Worm (Caenorhabditis elegans) whole organism, L1 larva: ENCODE measurements around the gene znf-622.

Experiments used
- C16A3.4 ChIP-seq: fragments of 150-350 bp; optimal IDR thresholded peaks from 2 replicates; lab custom pipeline; 2014; ENCODE audit warnings: missing biosample characterization, missing genetic modification characterization
- F16B12.6 ChIP-seq: fragments of 150-350 bp; optimal IDR thresholded peaks from 2 replicates; lab custom pipeline; 2014; ENCODE audit warnings: missing biosample characterization, missing genetic modification characterization
- Y116A8C.19 ChIP-seq: sonication (generic microtip); optimal IDR thresholded peaks from 2 replicates; lab custom pipeline; 2016; ENCODE audit warnings: missing compliant biosample characterization, missing genetic modification characterization, borderline replicate concordance
- alr-1 ChIP-seq: fragments of 200-800 bp; sonication (Bioruptor generic); optimal IDR thresholded peaks from 2 replicates; lab custom pipeline; 2018; ENCODE audit warnings: borderline replicate concordance, mild to moderate bottlenecking, missing genetic modification characterization, missing compliant biosample characterization
- aly-2 ChIP-seq: fragments of 150-350 bp; optimal IDR thresholded peaks from 2 replicates; lab custom pipeline; 2014; ENCODE audit warnings: missing biosample characterization, missing genetic modification characterization
- ceh-63 ChIP-seq: fragments of 200-800 bp; sonication (Bioruptor generic); optimal IDR thresholded peaks from 2 replicates; lab custom pipeline; 2018; ENCODE audit warnings: mild to moderate bottlenecking, missing genetic modification characterization, missing compliant biosample characterization
- ceh-8 ChIP-seq: fragments of 200-800 bp; sonication (Bioruptor generic); optimal IDR thresholded peaks from 2 replicates; lab custom pipeline; 2018; ENCODE audit warnings: mild to moderate bottlenecking, missing genetic modification characterization, moderate library complexity, missing compliant biosample characterization
- ceh-82 ChIP-seq, 3 experiments: fragments of 150-350 bp in 1 of 3; sonication (generic microtip) in 2 of 3; optimal IDR thresholded peaks; 2 replicates each; lab custom pipeline; 2014 to 2017; ENCODE audit warnings: missing biosample characterization in 3 of 3, missing genetic modification characterization in 3 of 3
- ces-1 ChIP-seq: fragments of 150-350 bp; optimal IDR thresholded peaks from 2 replicates; lab custom pipeline; 2014; ENCODE audit warnings: missing biosample characterization, missing genetic modification reagents, missing genetic modification characterization
- dsc-1 ChIP-seq: sonication (generic microtip); optimal IDR thresholded peaks from 2 replicates; lab custom pipeline; 2016; ENCODE audit warnings: mild to moderate bottlenecking, missing genetic modification characterization, missing compliant biosample characterization
- efl-1 ChIP-seq, 4 experiments: fragments of 150-350 bp; optimal IDR thresholded peaks in 3 of 4; peaks in 1 of 4; 1 replicate in 1 of 4; 2 replicates in 3 of 4; lab custom pipeline; 2014; ENCODE audit warnings: missing biosample characterization in 2 of 4, missing genetic modification characterization in 2 of 4, missing genetic modification reagents in 2 of 4
- efl-3 ChIP-seq: fragments of 200-800 bp; sonication (Bioruptor generic); optimal IDR thresholded peaks from 2 replicates; lab custom pipeline; 2018; ENCODE audit warnings: mild to moderate bottlenecking, missing genetic modification characterization, missing compliant biosample characterization
- elt-3 ChIP-seq, 6 experiments: fragments of 150-350 bp in 1 of 6; sonication (generic microtip); optimal IDR thresholded peaks; 2 replicates each; lab custom pipeline; 2017 to 2018; ENCODE audit warnings: missing biosample characterization in 6 of 6, missing genetic modification characterization in 6 of 6, inconsistent platforms in 1 of 6
- fkh-10 ChIP-seq: sonication (generic microtip); optimal IDR thresholded peaks from 2 replicates; lab custom pipeline; 2017; ENCODE audit warnings: missing biosample characterization, missing genetic modification reagents, missing genetic modification characterization
- fkh-4 ChIP-seq: sonication (generic microtip); optimal IDR thresholded peaks from 2 replicates; lab custom pipeline; 2016; ENCODE audit warnings: missing compliant biosample characterization, missing genetic modification characterization, borderline replicate concordance
- fkh-8 ChIP-seq: sonication (generic microtip); optimal IDR thresholded peaks from 2 replicates; lab custom pipeline; 2016; ENCODE audit warnings: mild to moderate bottlenecking, missing genetic modification characterization, missing compliant biosample characterization
- fos-1 ChIP-seq: fragments of 150-350 bp; optimal IDR thresholded peaks from 2 replicates; lab custom pipeline; 2014; ENCODE audit warnings: missing biosample characterization, missing genetic modification characterization
- hpl-2 ChIP-seq: fragments of 150-350 bp; optimal IDR thresholded peaks from 2 replicates; lab custom pipeline; 2014; ENCODE audit warnings: missing biosample characterization, missing genetic modification reagents, missing genetic modification characterization
- isw-1 ChIP-seq: fragments of 200-800 bp; sonication (Bioruptor generic); IDR thresholded peaks from 2 replicates; pipeline ENCODE4 v1.3.6; 2022; ENCODE audit warnings: missing genetic modification characterization, missing compliant biosample characterization
- lin-13 ChIP-seq: fragments of 150-350 bp; optimal IDR thresholded peaks from 2 replicates; lab custom pipeline; 2014; ENCODE audit warnings: missing biosample characterization, missing genetic modification reagents, missing genetic modification characterization
- lin-14 ChIP-seq: fragments of 200-800 bp; sonication (Bioruptor generic); optimal IDR thresholded peaks from 2 replicates; lab custom pipeline; 2018; ENCODE audit warnings: mild to moderate bottlenecking, missing genetic modification characterization, moderate library complexity, missing compliant biosample characterization
- lin-15B ChIP-seq: fragments of 150-350 bp; sonication (generic microtip); optimal IDR thresholded peaks from 3 replicates; lab custom pipeline; 2014; ENCODE audit warnings: missing biosample characterization, missing genetic modification characterization
- lin-35 ChIP-seq, 2 experiments: fragments of 150-350 bp; optimal IDR thresholded peaks; 2 replicates each; lab custom pipeline; 2014; ENCODE audit warnings: missing biosample characterization in 2 of 2, missing genetic modification characterization in 2 of 2, missing genetic modification reagents in 2 of 2
- lin-39 ChIP-seq: fragments of 150-350 bp; optimal IDR thresholded peaks from 2 replicates; lab custom pipeline; 2014; ENCODE audit warnings: missing biosample characterization, missing genetic modification reagents, missing genetic modification characterization
- mab-9 ChIP-seq: fragments of 200-800 bp; sonication (Bioruptor generic); IDR thresholded peaks from 2 replicates; pipeline ENCODE4 v1.3.6; 2022; ENCODE audit warnings: missing genetic modification reagents, missing genetic modification characterization, missing compliant biosample characterization
- mep-1 ChIP-seq: fragments of 150-350 bp; optimal IDR thresholded peaks from 2 replicates; lab custom pipeline; 2014; ENCODE audit warnings: missing biosample characterization, missing genetic modification characterization
- nhr-12 ChIP-seq: sonication (generic microtip); optimal IDR thresholded peaks from 2 replicates; lab custom pipeline; 2017; ENCODE audit warnings: missing biosample characterization, missing genetic modification characterization
- nhr-19 ChIP-seq: fragments of 200-800 bp; sonication (Bioruptor generic); conservative IDR thresholded peaks from 2 replicates; pipeline ENCODE4 v1.3.6; 2022; ENCODE audit warnings: missing genetic modification characterization, missing compliant biosample characterization
- nhr-237 ChIP-seq: fragments of 150-350 bp; optimal IDR thresholded peaks from 2 replicates; lab custom pipeline; 2014; ENCODE audit warnings: missing biosample characterization, missing genetic modification characterization
- nhr-28 ChIP-seq: fragments of 150-350 bp; optimal IDR thresholded peaks from 2 replicates; lab custom pipeline; 2014; ENCODE audit warnings: missing biosample characterization, missing genetic modification characterization
- nhr-71 ChIP-seq: sonication (generic microtip); optimal IDR thresholded peaks from 2 replicates; lab custom pipeline; 2016; ENCODE audit warnings: mild to moderate bottlenecking, missing genetic modification characterization, moderate library complexity, missing compliant biosample characterization
- nhr-77 ChIP-seq: fragments of 150-350 bp; optimal IDR thresholded peaks from 2 replicates; lab custom pipeline; 2014; ENCODE audit warnings: missing biosample characterization, missing genetic modification characterization
- nhr-85 ChIP-seq: sonication (generic microtip); peaks from one replicate; lab custom pipeline; 2016; ENCODE audit warnings: missing genetic modification characterization, inconsistent platforms, missing compliant biosample characterization
- nhr-90 ChIP-seq: sonication (generic microtip); optimal IDR thresholded peaks from 2 replicates; lab custom pipeline; 2016; ENCODE audit warnings: mild to moderate bottlenecking, missing genetic modification characterization, missing compliant biosample characterization; ENCODE audit not compliant: poor library complexity
- pag-3 ChIP-seq: sonication (generic microtip); optimal IDR thresholded peaks from 2 replicates; lab custom pipeline; 2017; ENCODE audit warnings: missing genetic modification characterization, mild to moderate bottlenecking, missing compliant biosample characterization, antibody characterized with exemption, borderline replicate concordance; ENCODE audit not compliant: insufficient read depth
- pax-3 ChIP-seq: fragments of 200-800 bp; sonication (Bioruptor generic); optimal IDR thresholded peaks from 2 replicates; lab custom pipeline; 2018; ENCODE audit warnings: mild to moderate bottlenecking, missing genetic modification characterization, moderate library complexity, missing compliant biosample characterization
- pqm-1 ChIP-seq: sonication (generic microtip); optimal IDR thresholded peaks from 3 replicates; lab custom pipeline; 2017; ENCODE audit warnings: missing biosample characterization, missing genetic modification characterization
- rnt-1 ChIP-seq: sonication (generic microtip); optimal IDR thresholded peaks from 2 replicates; lab custom pipeline; 2016; ENCODE audit warnings: mild to moderate bottlenecking, missing genetic modification characterization, moderate library complexity, missing compliant biosample characterization
- sox-4 ChIP-seq: sonication (generic microtip); optimal IDR thresholded peaks from 2 replicates; lab custom pipeline; 2016; ENCODE audit warnings: missing genetic modification characterization, missing compliant biosample characterization
- sptf-1 ChIP-seq: fragments of 150-350 bp; optimal IDR thresholded peaks from 2 replicates; lab custom pipeline; 2014; ENCODE audit warnings: missing biosample characterization, missing genetic modification characterization
- sup-37 ChIP-seq: fragments of 200-800 bp; sonication (Bioruptor generic); optimal IDR thresholded peaks from 2 replicates; lab custom pipeline; 2018; ENCODE audit warnings: mild to moderate bottlenecking, missing genetic modification characterization, missing compliant biosample characterization
- swsn-7 ChIP-seq: sonication (generic microtip); optimal IDR thresholded peaks from 2 replicates; lab custom pipeline; 2016; ENCODE audit warnings: missing genetic modification characterization, missing compliant biosample characterization
- unc-30 ChIP-seq: sonication (generic microtip); optimal IDR thresholded peaks from 2 replicates; lab custom pipeline; 2017; ENCODE audit warnings: missing biosample characterization, missing genetic modification characterization
- unc-62 ChIP-seq: fragments of 150-350 bp; optimal IDR thresholded peaks from 2 replicates; lab custom pipeline; 2014; ENCODE audit warnings: missing biosample characterization, missing genetic modification reagents, missing genetic modification characterization
- unc-86 ChIP-seq: sonication (generic microtip); optimal IDR thresholded peaks from 2 replicates; lab custom pipeline; 2016; ENCODE audit warnings: missing genetic modification characterization, missing compliant biosample characterization
- vab-15 ChIP-seq: sonication (generic microtip); optimal IDR thresholded peaks from 2 replicates; lab custom pipeline; 2017; ENCODE audit warnings: missing genotype, mild to moderate bottlenecking, missing genetic modification characterization, missing compliant biosample characterization
- xbp-1 ChIP-seq: sonication (generic microtip); optimal IDR thresholded peaks from 2 replicates; lab custom pipeline; 2016; ENCODE audit warnings: missing genetic modification characterization, missing compliant biosample characterization
- zip-4 ChIP-seq: fragments of 200-800 bp; sonication (Bioruptor generic); optimal IDR thresholded peaks from 2 replicates; lab custom pipeline; 2018; ENCODE audit warnings: mild to moderate bottlenecking, missing genetic modification characterization, moderate library complexity, missing compliant biosample characterization

Gene znf-622

DNA sequence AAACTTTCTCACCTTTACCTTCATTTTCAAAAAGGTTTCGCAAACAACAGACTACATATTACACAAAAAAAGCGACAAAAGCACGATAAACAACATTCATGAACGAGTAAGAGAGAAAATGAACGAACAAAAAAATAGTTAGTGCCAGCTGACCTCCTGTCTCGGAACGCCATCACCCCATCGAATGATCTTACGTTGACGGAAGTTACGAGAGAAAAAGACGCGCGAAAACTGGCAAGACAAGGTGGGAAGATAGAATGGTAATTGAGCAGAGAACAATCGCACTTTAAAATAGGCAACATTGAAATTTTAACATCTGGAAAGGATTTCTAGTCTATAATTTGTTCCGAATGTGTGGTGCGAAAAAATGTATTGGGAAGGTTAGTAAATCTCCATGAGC, 38.8 kb downstream of the znf-622 start (continued):
- TF ChIP-seq sup-37 (no peak), aly-2 (no peak), lin-14 (peak; percentile 34), nhr-90 (tag; lab: Kevin White, UChicago) (peak; percentile 14), zip-4 (GFP tag; lab: Kevin White, UChicago) (no peak), rnt-1 (tag; lab: Kevin White, UChicago) (peak; percentile 10), mep-1 (tag; lab: Kevin White, UChicago) (peak; percentile 32), Y116A8C.19 (tag; lab: Kevin White, UChicago) (no peak), nhr-19 (GFP tag; lab: Robert Waterston, UW) (peak; percentile 42), elt-3 (tag; optimal IDR thresholded peaks at IDR 0.05; lab: Kevin White, UChicago) (peak in 1 of 6 experiments; percentile 6), swsn-7 (no peak), nhr-71 (tag; lab: Kevin White, UChicago) (no peak), hpl-2 (no peak), efl-3 (GFP tag; lab: Kevin White, UChicago) (no peak), nhr-12 (no peak)

DNA sequence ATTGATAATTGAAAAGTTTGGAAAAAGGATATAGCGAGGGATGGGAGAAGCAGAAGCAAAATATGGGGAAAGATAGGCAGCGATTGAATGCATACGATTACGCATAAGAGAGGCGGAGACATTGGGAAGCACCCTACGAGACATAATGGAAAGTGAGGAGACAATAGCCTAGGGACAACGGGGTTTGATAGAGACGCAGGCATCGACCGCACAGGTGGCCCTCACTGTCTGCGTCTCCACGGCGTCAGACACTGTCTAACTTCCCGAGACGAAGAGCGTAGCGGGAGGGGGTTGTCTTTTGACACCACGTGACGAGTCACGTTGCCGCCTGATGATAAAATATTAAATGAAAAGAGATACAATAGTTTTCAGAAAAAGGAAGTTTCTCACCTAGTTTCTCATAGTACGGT, 39.6 kb downstream of the znf-622 start:
- TF ChIP-seq vab-15 (tag; lab: Kevin White, UChicago) = peak; percentile 24
- TF ChIP-seq lin-14 = peak; percentile 98
- peak; percentile 22 for TF ChIP-seq hpl-2
- no peak for TF ChIP-seq alr-1 (tag; lab: Kevin White, UChicago)
- peak; percentile 77 for TF ChIP-seq fkh-4
- TF ChIP-seq dsc-1 (tag; lab: Kevin White, UChicago) = peak; percentile 91
- TF ChIP-seq ceh-8 = peak; percentile 52
- TF ChIP-seq ceh-63 (GFP tag; lab: Kevin White, UChicago) = no peak
- peak; percentile 77 for TF ChIP-seq zip-4 (GFP tag; lab: Kevin White, UChicago)
- peak; percentile 96 for TF ChIP-seq swsn-7
- no peak for TF ChIP-seq unc-62 (GFP tag; lab: Kevin White, UChicago)
- peak; percentile 98 for TF ChIP-seq nhr-90 (tag; lab: Kevin White, UChicago)
- TF ChIP-seq sptf-1 (tag; lab: Kevin White, UChicago) = no peak
- TF ChIP-seq nhr-237 (tag; lab: Kevin White, UChicago) = peak; percentile 22
- TF ChIP-seq ceh-82 (tag; optimal IDR thresholded peaks at IDR 0.05; lab: Kevin White, UChicago) = peak; percentile 72 to 87 (median 81)
- TF ChIP-seq aly-2 = peak; percentile 69
- TF ChIP-seq xbp-1 (tag; lab: Kevin White, UChicago) = peak; percentile 91
- TF ChIP-seq lin-13 (GFP tag; lab: Kevin White, UChicago) = peak; percentile 63
- peak; percentile 92 for TF ChIP-seq fkh-8 (tag; lab: Kevin White, UChicago)
- TF ChIP-seq nhr-85 = peak; percentile 99
- TF ChIP-seq sox-4 (tag; lab: Kevin White, UChicago) = peak; percentile 80
- TF ChIP-seq C16A3.4 (tag; lab: Kevin White, UChicago) = no peak
- peak; percentile 60 for TF ChIP-seq nhr-77 (tag; lab: Kevin White, UChicago)
- TF ChIP-seq pax-3 (tag; lab: Kevin White, UChicago) = peak; percentile 88
- no peak for TF ChIP-seq nhr-12
- TF ChIP-seq mep-1 (tag; lab: Kevin White, UChicago) = peak; percentile 78
- TF ChIP-seq ces-1 (GFP tag; lab: Kevin White, UChicago) = no peak
- peak; percentile 91 for TF ChIP-seq mab-9 (GFP tag; lab: Robert Waterston, UW)
- peak in 3 of 6 experiments; percentile 20 to 85 (median 78) for TF ChIP-seq elt-3 (tag; optimal IDR thresholded peaks at IDR 0.05; lab: Kevin White, UChicago)
- no peak for TF ChIP-seq unc-30 (tag; lab: Kevin White, UChicago)
- TF ChIP-seq pag-3 = no peak
- TF ChIP-seq Y116A8C.19 (tag; lab: Kevin White, UChicago) = no peak
- no peak for TF ChIP-seq lin-15B (tag; lab: Kevin White, UChicago)
- TF ChIP-seq efl-1 (optimal IDR thresholded peaks at IDR 0.05; lab: Kevin White, UChicago) = peak; percentile 91 to 99
- peak; percentile 65 to 98 for TF ChIP-seq efl-1 (GFP tag; optimal IDR thresholded peaks at IDR 0.05 in 1 of 2; lab: Kevin White, UChicago)
- TF ChIP-seq lin-35 (GFP tag; optimal IDR thresholded peaks at IDR 0.05; lab: Kevin White, UChicago) = peak; percentile 76 to 81
- TF ChIP-seq fos-1 = peak; percentile 60
- no peak for TF ChIP-seq pqm-1 (tag; lab: Kevin White, UChicago)
- peak; percentile 87 for TF ChIP-seq isw-1 (GFP tag; lab: Robert Waterston, UW)
- peak; percentile 96 for TF ChIP-seq nhr-19 (GFP tag; lab: Robert Waterston, UW)
- TF ChIP-seq nhr-28 (tag; lab: Kevin White, UChicago) = no peak
- TF ChIP-seq lin-39 = peak; percentile 67
- TF ChIP-seq F16B12.6 (tag; lab: Kevin White, UChicago) = peak; percentile 31
- TF ChIP-seq fkh-10 (GFP tag; lab: Kevin White, UChicago) = peak; percentile 54
- peak; percentile 93 for TF ChIP-seq unc-86 (tag; lab: Kevin White, UChicago)
